Fruit fly (Drosophila melanogaster) whole organism, wandering third instar larva: Measurements from ENCODE around the gene ArgRS.

Experiments used
- CG32264 ChIP-seq: fragments of 200-800 bp; sonication (Bioruptor generic); optimal IDR thresholded peaks from 2 replicates; lab custom pipeline; 2016; ENCODE audit warnings: missing biosample characterization, missing genetic modification characterization
- CG9705 ChIP-seq: fragments of 200-800 bp; sonication (Bioruptor generic); optimal IDR thresholded peaks from 2 replicates; lab custom pipeline; 2018; ENCODE audit warnings: missing biosample characterization, mild to moderate bottlenecking, missing genetic modification characterization
- Dif ChIP-seq: fragments of 200-275, 200-300 bp; sonication (Bioruptor generic); optimal IDR thresholded peaks from 2 replicates; lab custom pipeline; 2018; ENCODE audit warnings: missing biosample characterization, missing genetic modification characterization; ENCODE audit not compliant: partially characterized antibody
- GATAd ChIP-seq: sonication (Bioruptor generic); optimal IDR thresholded peaks from 2 replicates; lab custom pipeline; 2016; ENCODE audit warnings: missing biosample characterization, missing genetic modification characterization
- br ChIP-seq: fragments of 200-800 bp; sonication (Bioruptor generic); optimal IDR thresholded peaks from 2 replicates; lab custom pipeline; 2016; ENCODE audit warnings: missing biosample characterization, missing genetic modification characterization
- dsf ChIP-seq: sonication (Bioruptor generic); optimal IDR thresholded peaks from 2 replicates; lab custom pipeline; 2016; ENCODE audit warnings: missing biosample characterization, missing genetic modification characterization, borderline replicate concordance
- jim ChIP-seq: fragments of 175-275, 200-325 bp; sonication (Bioruptor generic); optimal IDR thresholded peaks from 2 replicates; lab custom pipeline; 2016; ENCODE audit warnings: missing biosample characterization, mild to moderate bottlenecking, missing genetic modification characterization
- psq ChIP-seq: fragments of 200-800 bp; sonication (Bioruptor generic); optimal IDR thresholded peaks from 3 replicates; lab custom pipeline; 2017; ENCODE audit warnings: missing biosample characterization, mild to moderate bottlenecking, missing genetic modification characterization, moderate library complexity

DNA sequence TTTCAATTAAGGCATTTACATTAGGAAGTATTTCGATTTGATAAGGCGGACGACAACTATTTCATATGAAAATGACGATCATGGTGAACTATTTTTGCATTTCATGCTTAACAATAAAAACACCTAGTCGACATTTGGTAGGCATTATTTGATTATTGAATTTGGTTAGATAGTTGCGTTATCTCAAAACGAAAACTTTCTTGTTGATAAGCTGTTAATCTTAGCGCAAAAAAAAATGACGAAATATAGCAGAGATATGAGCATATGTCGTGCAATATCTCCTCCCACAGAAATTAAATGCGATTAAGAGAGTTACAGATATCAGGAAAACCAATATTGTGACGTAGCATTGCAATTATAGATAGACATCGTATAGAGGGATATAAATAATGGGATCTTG lies 44.8 kb upstream of the ArgRS start:
- TF ChIP-seq GATAd (GFP tag; lab: Kevin White, UChicago): no peak
- no peak for TF ChIP-seq CG9705 (GFP tag; lab: Kevin White, UChicago)
- TF ChIP-seq jim: no peak
- no peak for TF ChIP-seq CG32264 (GFP tag; lab: Kevin White, UChicago)
- no peak for TF ChIP-seq dsf (GFP tag; lab: Kevin White, UChicago)
- no peak for TF ChIP-seq br
- TF ChIP-seq psq: no peak
- no peak for TF ChIP-seq Dif (GFP tag; lab: Kevin White, UChicago)
